Worm (Caenorhabditis elegans) whole organism, L1 larva: ENCODE measurements around the gene B0361.4.

Experiments used
- C16A3.4 ChIP-seq: fragments of 150-350 bp; optimal IDR thresholded peaks from 2 replicates; lab custom pipeline; 2014; ENCODE audit warnings: missing biosample characterization, missing genetic modification characterization
- F16B12.6 ChIP-seq: fragments of 150-350 bp; optimal IDR thresholded peaks from 2 replicates; lab custom pipeline; 2014; ENCODE audit warnings: missing biosample characterization, missing genetic modification characterization
- Y116A8C.19 ChIP-seq: sonication (generic microtip); optimal IDR thresholded peaks from 2 replicates; lab custom pipeline; 2016; ENCODE audit warnings: missing compliant biosample characterization, missing genetic modification characterization, borderline replicate concordance
- aly-2 ChIP-seq: fragments of 150-350 bp; optimal IDR thresholded peaks from 2 replicates; lab custom pipeline; 2014; ENCODE audit warnings: missing biosample characterization, missing genetic modification characterization
- blmp-1 ChIP-seq: fragments of 150-350 bp; optimal IDR thresholded peaks from 2 replicates; lab custom pipeline; 2014; ENCODE audit warnings: missing biosample characterization, missing genetic modification characterization
- ceh-8 ChIP-seq: fragments of 200-800 bp; sonication (Bioruptor generic); optimal IDR thresholded peaks from 2 replicates; lab custom pipeline; 2018; ENCODE audit warnings: mild to moderate bottlenecking, missing genetic modification characterization, moderate library complexity, missing compliant biosample characterization
- dpl-1 ChIP-seq, 3 experiments: fragments of 150-350 bp in 2 of 3; sonication (generic microtip) in 1 of 3; optimal IDR thresholded peaks; 2 replicates each; lab custom pipeline; 2014 to 2017; ENCODE audit warnings: missing biosample characterization in 3 of 3, missing genetic modification characterization in 3 of 3, missing genetic modification reagents in 3 of 3
- efl-1 ChIP-seq, 4 experiments: fragments of 150-350 bp; optimal IDR thresholded peaks in 3 of 4; peaks in 1 of 4; 1 replicate in 1 of 4; 2 replicates in 3 of 4; lab custom pipeline; 2014; ENCODE audit warnings: missing biosample characterization in 2 of 4, missing genetic modification characterization in 2 of 4, missing genetic modification reagents in 2 of 4
- egl-13 ChIP-seq: sonication (generic microtip); optimal IDR thresholded peaks from 2 replicates; lab custom pipeline; 2016; ENCODE audit warnings: missing genotype, missing genetic modification reagents, missing genetic modification characterization, missing compliant biosample characterization
- elt-3 ChIP-seq, 6 experiments: fragments of 150-350 bp in 1 of 6; sonication (generic microtip); optimal IDR thresholded peaks; 2 replicates each; lab custom pipeline; 2017 to 2018; ENCODE audit warnings: missing biosample characterization in 6 of 6, missing genetic modification characterization in 6 of 6, inconsistent platforms in 1 of 6
- fkh-10 ChIP-seq: sonication (generic microtip); optimal IDR thresholded peaks from 2 replicates; lab custom pipeline; 2017; ENCODE audit warnings: missing biosample characterization, missing genetic modification reagents, missing genetic modification characterization
- grh-1 ChIP-seq: fragments of 200-800 bp; sonication (Bioruptor generic); IDR thresholded peaks from 2 replicates; pipeline ENCODE4 v1.3.6; 2022; ENCODE audit warnings: missing genetic modification reagents, missing genetic modification characterization, missing compliant biosample characterization
- hlh-4 ChIP-seq: sonication (generic microtip); optimal IDR thresholded peaks from 2 replicates; lab custom pipeline; 2016; ENCODE audit warnings: mild to moderate bottlenecking, missing genetic modification characterization, missing compliant biosample characterization
- irx-1 ChIP-seq: sonication (generic microtip); optimal IDR thresholded peaks from 2 replicates; lab custom pipeline; 2016; ENCODE audit warnings: missing genetic modification characterization, missing compliant biosample characterization
- isw-1 ChIP-seq: fragments of 200-800 bp; sonication (Bioruptor generic); IDR thresholded peaks from 2 replicates; pipeline ENCODE4 v1.3.6; 2022; ENCODE audit warnings: missing genetic modification characterization, missing compliant biosample characterization
- jun-1 ChIP-seq: fragments of 150-350 bp; optimal IDR thresholded peaks from 2 replicates; lab custom pipeline; 2014; ENCODE audit warnings: missing biosample characterization, missing genetic modification reagents, missing genetic modification characterization
- lin-14 ChIP-seq: fragments of 200-800 bp; sonication (Bioruptor generic); optimal IDR thresholded peaks from 2 replicates; lab custom pipeline; 2018; ENCODE audit warnings: mild to moderate bottlenecking, missing genetic modification characterization, moderate library complexity, missing compliant biosample characterization
- lin-35 ChIP-seq, 2 experiments: fragments of 150-350 bp; optimal IDR thresholded peaks; 2 replicates each; lab custom pipeline; 2014; ENCODE audit warnings: missing biosample characterization in 2 of 2, missing genetic modification characterization in 2 of 2, missing genetic modification reagents in 2 of 2
- lir-3 ChIP-seq: sonication (generic microtip); optimal IDR thresholded peaks from 2 replicates; lab custom pipeline; 2016; ENCODE audit warnings: mild to moderate bottlenecking, missing genetic modification characterization, moderate library complexity, missing compliant biosample characterization; ENCODE audit not compliant: poor library complexity
- lsy-2 ChIP-seq, 2 experiments: fragments of 150-350 bp; optimal IDR thresholded peaks; 2 replicates each; lab custom pipeline; 2014; ENCODE audit warnings: missing biosample characterization in 2 of 2, missing genetic modification characterization in 2 of 2
- mdl-1 ChIP-seq, 2 experiments: fragments of 150-350 bp; optimal IDR thresholded peaks; 2 replicates each; lab custom pipeline; 2014 to 2017; ENCODE audit warnings: missing biosample characterization in 2 of 2, missing genetic modification characterization in 2 of 2, inconsistent platforms in 1 of 2
- mef-2 ChIP-seq: fragments of 150-350 bp; optimal IDR thresholded peaks from 2 replicates; lab custom pipeline; 2014; ENCODE audit warnings: missing biosample characterization, missing genetic modification characterization
- nhr-11 ChIP-seq: fragments of 150-350 bp; optimal IDR thresholded peaks from 2 replicates; lab custom pipeline; 2014; ENCODE audit warnings: missing biosample characterization, missing genetic modification characterization
- nhr-12 ChIP-seq: sonication (generic microtip); optimal IDR thresholded peaks from 2 replicates; lab custom pipeline; 2017; ENCODE audit warnings: missing biosample characterization, missing genetic modification characterization
- nhr-20 ChIP-seq: sonication (generic microtip); optimal IDR thresholded peaks from 2 replicates; lab custom pipeline; 2016; ENCODE audit warnings: mild to moderate bottlenecking, missing genetic modification characterization, missing compliant biosample characterization
- nhr-71 ChIP-seq: sonication (generic microtip); optimal IDR thresholded peaks from 2 replicates; lab custom pipeline; 2016; ENCODE audit warnings: mild to moderate bottlenecking, missing genetic modification characterization, moderate library complexity, missing compliant biosample characterization
- nhr-77 ChIP-seq: fragments of 150-350 bp; optimal IDR thresholded peaks from 2 replicates; lab custom pipeline; 2014; ENCODE audit warnings: missing biosample characterization, missing genetic modification characterization
- nhr-90 ChIP-seq: sonication (generic microtip); optimal IDR thresholded peaks from 2 replicates; lab custom pipeline; 2016; ENCODE audit warnings: mild to moderate bottlenecking, missing genetic modification characterization, missing compliant biosample characterization; ENCODE audit not compliant: poor library complexity
- pag-3 ChIP-seq: sonication (generic microtip); optimal IDR thresholded peaks from 2 replicates; lab custom pipeline; 2017; ENCODE audit warnings: missing genetic modification characterization, mild to moderate bottlenecking, missing compliant biosample characterization, antibody characterized with exemption, borderline replicate concordance; ENCODE audit not compliant: insufficient read depth
- pax-3 ChIP-seq: fragments of 200-800 bp; sonication (Bioruptor generic); optimal IDR thresholded peaks from 2 replicates; lab custom pipeline; 2018; ENCODE audit warnings: mild to moderate bottlenecking, missing genetic modification characterization, moderate library complexity, missing compliant biosample characterization
- rnt-1 ChIP-seq: sonication (generic microtip); optimal IDR thresholded peaks from 2 replicates; lab custom pipeline; 2016; ENCODE audit warnings: mild to moderate bottlenecking, missing genetic modification characterization, moderate library complexity, missing compliant biosample characterization
- skn-1 ChIP-seq: fragments of 150-350 bp; optimal IDR thresholded peaks from 2 replicates; lab custom pipeline; 2014; ENCODE audit warnings: missing biosample characterization, missing genetic modification characterization
- snpc-4 ChIP-seq: fragments of 150-350 bp; optimal IDR thresholded peaks from 2 replicates; lab custom pipeline; 2014; ENCODE audit warnings: missing biosample characterization, missing genetic modification characterization
- sox-4 ChIP-seq: sonication (generic microtip); optimal IDR thresholded peaks from 2 replicates; lab custom pipeline; 2016; ENCODE audit warnings: missing genetic modification characterization, missing compliant biosample characterization
- swsn-7 ChIP-seq: sonication (generic microtip); optimal IDR thresholded peaks from 2 replicates; lab custom pipeline; 2016; ENCODE audit warnings: missing genetic modification characterization, missing compliant biosample characterization
- tbx-2 ChIP-seq: sonication (generic microtip); optimal IDR thresholded peaks from 2 replicates; lab custom pipeline; 2016; ENCODE audit warnings: missing genetic modification characterization, missing compliant biosample characterization
- unc-130 ChIP-seq: fragments of 150-350 bp; optimal IDR thresholded peaks from 2 replicates; lab custom pipeline; 2017; ENCODE audit warnings: missing biosample characterization, missing genetic modification characterization, inconsistent platforms
- unc-62 ChIP-seq: fragments of 150-350 bp; optimal IDR thresholded peaks from 2 replicates; lab custom pipeline; 2014; ENCODE audit warnings: missing biosample characterization, missing genetic modification reagents, missing genetic modification characterization
- unc-86 ChIP-seq: sonication (generic microtip); optimal IDR thresholded peaks from 2 replicates; lab custom pipeline; 2016; ENCODE audit warnings: missing genetic modification characterization, missing compliant biosample characterization
- xbp-1 ChIP-seq: sonication (generic microtip); optimal IDR thresholded peaks from 2 replicates; lab custom pipeline; 2016; ENCODE audit warnings: missing genetic modification characterization, missing compliant biosample characterization
- zag-1 ChIP-seq: fragments of 150-350 bp; optimal IDR thresholded peaks from 2 replicates; lab custom pipeline; 2014; ENCODE audit warnings: missing biosample characterization, missing genetic modification characterization
- ztf-11 ChIP-seq, 2 experiments: sonication (generic microtip); optimal IDR thresholded peaks; 2 replicates each; lab custom pipeline; 2016 to 2017; ENCODE audit warnings: missing genetic modification characterization in 2 of 2, missing biosample characterization in 1 of 2, missing compliant biosample characterization in 1 of 2

B0361.4 gene

DNA sequence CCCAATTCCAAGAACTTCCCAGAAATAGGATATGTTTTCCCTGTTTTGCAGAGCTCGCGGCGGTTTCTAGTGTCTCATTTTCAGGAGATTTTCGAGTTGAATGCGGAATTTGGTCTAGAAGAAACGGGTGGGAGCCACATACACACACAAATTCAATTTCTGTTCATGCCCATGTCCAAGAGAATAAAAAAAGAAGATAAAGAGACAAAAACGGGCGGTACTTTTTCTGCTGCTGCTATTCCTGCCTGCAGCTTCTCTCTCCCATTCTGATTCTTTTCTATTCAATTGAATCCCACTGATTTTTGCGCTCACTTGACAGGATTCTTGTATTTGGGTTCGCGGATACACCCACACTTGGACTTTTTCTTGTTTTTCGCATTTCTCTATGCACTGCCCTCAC is 3.8 kb downstream of the B0361.4 start:
- TF ChIP-seq lsy-2 (tag; optimal IDR thresholded peaks at IDR 0.05; lab: Kevin White, UChicago) (no peak), C16A3.4 (tag; lab: Kevin White, UChicago) (no peak), F16B12.6 (tag; lab: Kevin White, UChicago) (no peak), hlh-4 (no peak), nhr-90 (tag; lab: Kevin White, UChicago) (no peak), lin-14 (peak; percentile 34), mef-2 (tag; lab: Kevin White, UChicago) (no peak), fkh-10 (GFP tag; lab: Kevin White, UChicago) (peak; percentile 50)

DNA sequence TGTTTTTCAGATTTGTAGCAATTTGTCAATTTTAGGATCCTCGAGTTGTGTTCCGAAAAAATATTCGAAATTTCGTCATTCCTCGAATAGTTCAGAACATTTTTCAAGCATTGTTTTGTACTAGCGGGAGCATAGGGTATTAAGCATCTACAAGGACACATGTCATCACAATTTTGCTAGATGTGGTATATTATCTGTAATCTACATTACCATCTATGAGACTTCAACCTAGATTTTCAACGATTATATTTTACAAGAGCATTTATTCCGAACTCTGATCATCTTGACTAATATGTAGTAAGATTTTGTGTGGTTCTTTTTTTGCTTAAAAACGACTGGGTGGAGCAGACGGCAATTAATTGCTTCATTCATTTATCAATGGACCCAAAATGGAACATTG is 4.2 kb downstream of the B0361.4 start:
- TF ChIP-seq mdl-1 (tag; optimal IDR thresholded peaks at IDR 0.05; lab: Kevin White, UChicago) (no peak), ceh-8 (GFP tag; lab: Kevin White, UChicago) (no peak), jun-1 (tag; lab: Kevin White, UChicago) (no peak), lin-14 (no peak), rnt-1 (tag; lab: Kevin White, UChicago) (no peak), xbp-1 (tag; lab: Kevin White, UChicago) (no peak), irx-1 (no peak), lir-3 (no peak), Y116A8C.19 (tag; lab: Kevin White, UChicago) (no peak), efl-1 (optimal IDR thresholded peaks at IDR 0.05; lab: Kevin White, UChicago) (no peak), efl-1 (GFP tag; optimal IDR thresholded peaks at IDR 0.05 in 1 of 2; lab: Kevin White, UChicago) (no peak)

DNA sequence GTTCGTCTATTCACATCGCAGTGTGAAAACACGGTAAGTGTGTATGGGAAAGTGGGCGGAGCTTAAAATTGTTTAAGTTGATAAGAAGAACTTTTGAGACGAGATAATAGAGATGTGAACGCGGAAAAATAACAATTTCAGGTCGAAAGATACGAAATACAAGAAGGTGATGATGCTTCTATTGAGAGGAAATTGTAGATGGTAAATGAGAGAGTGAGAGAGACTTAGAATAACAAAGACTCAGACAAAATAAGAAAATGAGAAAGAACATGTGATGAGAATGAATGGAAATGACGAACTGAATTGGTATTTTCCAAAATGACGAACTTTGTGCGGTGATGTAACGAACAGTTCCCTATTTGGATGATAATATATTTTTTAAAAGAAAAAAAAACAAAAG is 12.3 kb downstream of the B0361.4 start:
- peak in 1 of 6 experiments; percentile 53 for TF ChIP-seq elt-3 (tag; optimal IDR thresholded peaks at IDR 0.05; lab: Kevin White, UChicago)
- TF ChIP-seq nhr-71 (tag; lab: Kevin White, UChicago), result peak; percentile 9
- TF ChIP-seq efl-1 (optimal IDR thresholded peaks at IDR 0.05; lab: Kevin White, UChicago), result no peak
- TF ChIP-seq efl-1 (GFP tag; optimal IDR thresholded peaks at IDR 0.05 in 1 of 2; lab: Kevin White, UChicago), result peak; percentile 4 to 40
- peak; percentile 34 for TF ChIP-seq lin-14
- no peak for TF ChIP-seq irx-1
- peak in 1 of 2 experiments; percentile 47 for TF ChIP-seq lin-35 (GFP tag; optimal IDR thresholded peaks at IDR 0.05; lab: Kevin White, UChicago)
- TF ChIP-seq skn-1 (tag; lab: Kevin White, UChicago), result peak; percentile 19
- TF ChIP-seq sox-4 (tag; lab: Kevin White, UChicago), result no peak
- no peak for TF ChIP-seq unc-62 (GFP tag; lab: Kevin White, UChicago)

DNA sequence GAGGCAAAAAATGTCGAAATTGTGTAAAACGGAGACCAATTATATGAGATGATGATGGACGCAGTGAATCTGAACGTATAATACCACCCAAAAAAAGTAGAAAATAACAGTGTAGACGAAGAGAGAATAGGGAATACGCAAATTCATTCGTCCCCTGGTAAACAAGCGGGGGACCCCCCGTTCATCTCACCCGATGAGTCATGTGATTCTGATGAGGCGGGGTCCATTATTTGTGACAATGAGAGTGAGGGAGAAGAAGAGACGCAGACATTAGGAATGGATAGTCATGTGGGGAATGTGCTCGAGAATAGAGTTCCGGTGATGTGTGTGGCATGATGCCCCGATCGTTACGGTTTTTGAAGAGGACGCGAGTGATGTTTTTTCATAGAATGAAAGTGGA is 13.3 kb downstream of the B0361.4 start:
- TF ChIP-seq mdl-1 (tag; optimal IDR thresholded peaks at IDR 0.05; lab: Kevin White, UChicago) (peak in 1 of 2 experiments; percentile 87), lir-3 (peak; percentile 56), nhr-90 (tag; lab: Kevin White, UChicago) (peak; percentile 57), aly-2 (no peak), C16A3.4 (tag; lab: Kevin White, UChicago) (peak; percentile 21), F16B12.6 (tag; lab: Kevin White, UChicago) (no peak), isw-1 (GFP tag; lab: Robert Waterston, UW) (no peak), nhr-12 (tag; lab: Kevin White, UChicago) (no peak), dpl-1 (GFP tag; optimal IDR thresholded peaks at IDR 0.05; lab: Kevin White, UChicago) (peak; percentile 24 to 58 (median 58)), Y116A8C.19 (tag; lab: Kevin White, UChicago) (no peak), nhr-20 (tag; lab: Kevin White, UChicago) (peak; percentile 84), nhr-11 (tag; lab: Kevin White, UChicago) (no peak), nhr-71 (tag; lab: Kevin White, UChicago) (peak; percentile 84), xbp-1 (tag; lab: Kevin White, UChicago) (peak; percentile 44), ztf-11 (tag; optimal IDR thresholded peaks at IDR 0.05; lab: Kevin White, UChicago) (peak in 1 of 2 experiments; percentile 58), zag-1 (tag; lab: Kevin White, UChicago) (no peak), snpc-4 (tag; lab: Kevin White, UChicago) (peak; percentile 2), lin-35 (GFP tag; optimal IDR thresholded peaks at IDR 0.05; lab: Kevin White, UChicago) (peak; percentile 36 to 67), pax-3 (peak; percentile 41), swsn-7 (tag; lab: Kevin White, UChicago) (peak; percentile 41), mef-2 (tag; lab: Kevin White, UChicago) (no peak), efl-1 (optimal IDR thresholded peaks at IDR 0.05; lab: Kevin White, UChicago) (peak; percentile 27 to 60), efl-1 (GFP tag; optimal IDR thresholded peaks at IDR 0.05 in 1 of 2; lab: Kevin White, UChicago) (peak; percentile 56 to 96), egl-13 (no peak), irx-1 (peak; percentile 24), unc-86 (peak; percentile 50), blmp-1 (tag; lab: Kevin White, UChicago) (peak; percentile 29), nhr-77 (tag; lab: Kevin White, UChicago) (no peak), rnt-1 (tag; lab: Kevin White, UChicago) (peak; percentile 47), lin-14 (peak; percentile 93), grh-1 (GFP tag; lab: Robert Waterston, UW) (peak; percentile 60), tbx-2 (peak; percentile 39), pag-3 (tag; lab: Kevin White, UChicago) (no peak), skn-1 (tag; lab: Kevin White, UChicago) (peak; percentile 65), unc-130 (tag; lab: Kevin White, UChicago) (peak; percentile 62)
